Fruit fly (Drosophila melanogaster) whole organism, embryonic: Measurements from ENCODE around the gene RhoGAP19D.
A peak's percentile ranks its signal among the peaks of the same experiment; 100 is the strongest.

Source experiments
- Ada2b ChIP-seq: fragments of 200-800 bp; sonication (Bioruptor generic); IDR thresholded peaks from 2 replicates; pipeline ENCODE4 v1.3.6; 2022; ENCODE audit warnings: missing biosample characterization, missing genetic modification characterization
- Asciz ChIP-seq: fragments of 200-800 bp; sonication (Bioruptor generic); optimal IDR thresholded peaks from 2 replicates; lab custom pipeline; 2017; ENCODE audit warnings: missing biosample characterization, mild to moderate bottlenecking, missing genetic modification characterization, missing genetic modification reagents
- B-H2 ChIP-seq: fragments of 200-800 bp; sonication (Bioruptor generic); optimal IDR thresholded peaks from 2 replicates; lab custom pipeline; 2018; ENCODE audit warnings: missing biosample characterization, mild to moderate bottlenecking, missing genetic modification characterization
- Bteb2 ChIP-seq: fragments of 200-800 bp; sonication (Bioruptor generic); optimal IDR thresholded peaks from 2 replicates; lab custom pipeline; 2016; ENCODE audit warnings: missing biosample characterization, missing genetic modification characterization
- CG10462 ChIP-seq: fragments of 200-800 bp; sonication (Bioruptor generic); optimal IDR thresholded peaks from 2 replicates; lab custom pipeline; 2016; ENCODE audit warnings: missing biosample characterization, missing genetic modification characterization
- CG10565 ChIP-seq: fragments of 200-800 bp; sonication (Bioruptor generic); optimal IDR thresholded peaks from 3 replicates; lab custom pipeline; 2016; ENCODE audit warnings: missing biosample characterization, mild to moderate bottlenecking, missing genetic modification characterization
- CG12071 ChIP-seq: fragments of 200-800 bp; sonication (Bioruptor generic); optimal IDR thresholded peaks from 3 replicates; lab custom pipeline; 2018; ENCODE audit warnings: missing biosample characterization, mild to moderate bottlenecking, missing genetic modification characterization
- CG13424 ChIP-seq: fragments of 200-800 bp; sonication (Bioruptor generic); optimal IDR thresholded peaks from 2 replicates; lab custom pipeline; 2019; ENCODE audit warnings: missing biosample characterization, mild to moderate bottlenecking, missing genetic modification characterization, moderate library complexity
- CG13894 ChIP-seq: fragments of 200-800 bp; sonication (Bioruptor generic); optimal IDR thresholded peaks from 3 replicates; lab custom pipeline; 2018; ENCODE audit warnings: missing biosample characterization, mild to moderate bottlenecking, missing genetic modification characterization, moderate library complexity
- CG14014 ChIP-seq: fragments of 200-800 bp; sonication (Bioruptor generic); IDR thresholded peaks from 2 replicates; pipeline ENCODE4 v1.3.6; 2022; ENCODE audit warnings: missing biosample characterization, missing genetic modification characterization
- CG1602 ChIP-seq: fragments of 200-800 bp; sonication (Bioruptor generic); optimal IDR thresholded peaks from 3 replicates; lab custom pipeline; 2016; ENCODE audit warnings: missing biosample characterization, missing genetic modification characterization
- CG17612 ChIP-seq: fragments of 200-800 bp; sonication (Bioruptor generic); IDR thresholded peaks from 2 replicates; pipeline ENCODE4 v1.3.6; 2022; ENCODE audit warnings: missing biosample characterization, missing genetic modification characterization
- CG17829 ChIP-seq: fragments of 200-800 bp; optimal IDR thresholded peaks from 2 replicates; lab custom pipeline; 2019; ENCODE audit warnings: missing biosample characterization, mild to moderate bottlenecking, missing genetic modification characterization, moderate library complexity
- CG1832 ChIP-seq: fragments of 200-800 bp; sonication (Bioruptor generic); optimal IDR thresholded peaks from 2 replicates; lab custom pipeline; 2017; ENCODE audit warnings: missing biosample characterization, mild to moderate bottlenecking, missing genetic modification characterization, inconsistent platforms
- CG2678 ChIP-seq: fragments of 200-800 bp; sonication (Bioruptor generic); optimal IDR thresholded peaks from 3 replicates; lab custom pipeline; 2019; ENCODE audit warnings: missing biosample characterization, mild to moderate bottlenecking, missing genetic modification characterization, moderate library complexity
- CG30020 ChIP-seq: fragments of 200-800 bp; optimal IDR thresholded peaks from 2 replicates; lab custom pipeline; 2019; ENCODE audit warnings: missing biosample characterization, mild to moderate bottlenecking, missing genetic modification characterization, moderate library complexity
- CG30403 ChIP-seq: fragments of 200-800 bp; sonication (Bioruptor generic); optimal IDR thresholded peaks from 3 replicates; lab custom pipeline; 2016; ENCODE audit warnings: missing biosample characterization, missing genetic modification characterization
- CG30431 ChIP-seq: fragments of 200-800 bp; sonication (Bioruptor generic); optimal IDR thresholded peaks from 2 replicates; lab custom pipeline; 2017; ENCODE audit warnings: missing biosample characterization, missing genetic modification characterization
- CG34224 ChIP-seq: fragments of 200-800 bp; sonication (Bioruptor generic); IDR thresholded peaks from 3 replicates; pipeline ENCODE4 v1.3.6; 2022; ENCODE audit warnings: missing biosample characterization, missing genetic modification characterization; ENCODE audit not compliant: partially characterized antibody
- CG4707 ChIP-seq: fragments of 200-800 bp; sonication (Bioruptor generic); optimal IDR thresholded peaks from 2 replicates; lab custom pipeline; 2018; ENCODE audit warnings: missing biosample characterization, mild to moderate bottlenecking, missing genetic modification characterization, moderate library complexity
- CG7839 ChIP-seq: fragments of 200-800 bp; sonication (Bioruptor generic); optimal IDR thresholded peaks from 3 replicates; lab custom pipeline; 2018; ENCODE audit warnings: missing biosample characterization, mild to moderate bottlenecking, missing genetic modification characterization, moderate library complexity
- CG7928 ChIP-seq: fragments of 200-800 bp; sonication (Bioruptor generic); optimal IDR thresholded peaks from 2 replicates; lab custom pipeline; 2017; ENCODE audit warnings: missing biosample characterization, mild to moderate bottlenecking, missing genetic modification characterization
- CG9932 ChIP-seq: fragments of 200-800 bp; sonication (Bioruptor generic); IDR thresholded peaks from 2 replicates; pipeline ENCODE4 v1.3.6; 2022; ENCODE audit warnings: missing biosample characterization, missing genetic modification characterization
- CkIIα-i1 ChIP-seq: fragments of 200-800 bp; sonication (Bioruptor generic); IDR thresholded peaks from 2 replicates; pipeline ENCODE4 v1.3.6; 2022; ENCODE audit warnings: missing biosample characterization, missing genetic modification characterization
- E2f1 ChIP-seq: fragments of 200-800 bp; sonication (Bioruptor generic); IDR thresholded peaks from 2 replicates; pipeline ENCODE4 v1.3.6; 2022; ENCODE audit warnings: missing biosample characterization, missing genetic modification characterization
- HLH3B ChIP-seq: fragments of 200-800 bp; sonication (Bioruptor generic); IDR thresholded peaks from 2 replicates; pipeline ENCODE4 v1.3.6; 2022; ENCODE audit warnings: missing biosample characterization, missing genetic modification characterization
- Hsf ChIP-seq: fragments of 200-800 bp; sonication (Bioruptor generic); optimal IDR thresholded peaks from 3 replicates; lab custom pipeline; 2016; ENCODE audit warnings: missing biosample characterization, missing genetic modification characterization
- Lhr ChIP-seq: fragments of 200-800 bp; sonication (Bioruptor generic); optimal IDR thresholded peaks from 3 replicates; lab custom pipeline; 2017; ENCODE audit warnings: mild to moderate bottlenecking, missing biosample characterization, missing genetic modification reagents, missing genetic modification characterization
- Lim3 ChIP-seq: fragments of 200-800 bp; sonication (Bioruptor generic); IDR thresholded peaks from 2 replicates; pipeline ENCODE4 v1.3.6; 2022; ENCODE audit warnings: missing biosample characterization, missing genetic modification characterization
- MTF-1 ChIP-seq: fragments of 200-800 bp; sonication (Bioruptor generic); optimal IDR thresholded peaks from 2 replicates; lab custom pipeline; 2018; ENCODE audit warnings: missing biosample characterization, mild to moderate bottlenecking, missing genetic modification characterization, borderline replicate concordance
- Meics ChIP-seq: fragments of 200-800 bp; sonication (Bioruptor generic); optimal IDR thresholded peaks from 2 replicates; lab custom pipeline; 2017; ENCODE audit warnings: missing biosample characterization, mild to moderate bottlenecking, missing genetic modification characterization
- NK7.1 ChIP-seq: fragments of 200-800 bp; sonication (Bioruptor generic); optimal IDR thresholded peaks from 3 replicates; lab custom pipeline; 2016; ENCODE audit warnings: missing biosample characterization, missing genetic modification characterization
- Ptx1 ChIP-seq: fragments of 200-800 bp; sonication (Bioruptor generic); IDR thresholded peaks from 2 replicates; pipeline ENCODE4 v1.3.6; 2022; ENCODE audit warnings: missing biosample characterization, missing genetic modification characterization
- Rfx ChIP-seq: fragments of 200-800 bp; sonication (Bioruptor generic); IDR thresholded peaks from 2 replicates; pipeline ENCODE4 v1.3.6; 2022; ENCODE audit warnings: missing biosample characterization, missing genetic modification characterization
- Scr ChIP-seq: fragments of 200-800 bp; sonication (Bioruptor generic); IDR thresholded peaks from 2 replicates; pipeline ENCODE4 v1.3.6; 2022; ENCODE audit warnings: missing biosample characterization, missing genetic modification characterization; ENCODE audit not compliant: partially characterized antibody
- Sox102F ChIP-seq: fragments of 200-800 bp; sonication (Bioruptor generic); optimal IDR thresholded peaks from 2 replicates; lab custom pipeline; 2018; ENCODE audit warnings: missing biosample characterization, mild to moderate bottlenecking, missing genetic modification characterization, moderate library complexity
- Spps ChIP-seq: fragments of 200-800 bp; sonication (Bioruptor generic); optimal IDR thresholded peaks from 2 replicates; lab custom pipeline; 2018; ENCODE audit warnings: missing biosample characterization, mild to moderate bottlenecking, missing genetic modification characterization
- TFAM ChIP-seq: fragments of 200-800 bp; sonication (Bioruptor generic); optimal IDR thresholded peaks from 2 replicates; lab custom pipeline; 2017; ENCODE audit warnings: missing biosample characterization, missing genetic modification characterization, inconsistent platforms
- Vsx1 ChIP-seq: fragments of 200-800 bp; sonication (Bioruptor generic); optimal IDR thresholded peaks from 2 replicates; lab custom pipeline; 2017; ENCODE audit warnings: missing biosample characterization, mild to moderate bottlenecking, missing genetic modification characterization, missing genetic modification reagents
- dm ChIP-seq: fragments of 200-800 bp; sonication (Bioruptor generic); optimal IDR thresholded peaks from 3 replicates; lab custom pipeline; 2016; ENCODE audit warnings: missing biosample characterization, missing genetic modification characterization
- dmrt99B ChIP-seq: fragments of 200-800 bp; sonication (Bioruptor generic); optimal IDR thresholded peaks from 2 replicates; lab custom pipeline; 2018; ENCODE audit warnings: missing biosample characterization, mild to moderate bottlenecking, missing genetic modification characterization, moderate library complexity
- en ChIP-seq: fragments of 200-800 bp; sonication (Bioruptor generic); optimal IDR thresholded peaks from 2 replicates; lab custom pipeline; 2016; ENCODE audit warnings: missing biosample characterization, missing genetic modification characterization
- ham ChIP-seq: fragments of 200-800 bp; sonication (Bioruptor generic); IDR thresholded peaks from 2 replicates; pipeline ENCODE4 v1.3.6; 2022; ENCODE audit warnings: missing biosample characterization, missing genetic modification characterization
- hkb ChIP-seq, 2 experiments: fragments of 200-800 bp in 1 of 2; fragments of >200 bp in 1 of 2; sonication (Bioruptor generic) in 1 of 2; IDR thresholded peaks in 1 of 2; optimal IDR thresholded peaks in 1 of 2; 2 replicates each; pipeline versions ENCODE4 v1.3.6 to Lab custom; 2017 to 2022; ENCODE audit warnings: missing biosample characterization in 1 of 2, missing genetic modification characterization in 1 of 2
- klu ChIP-seq: fragments of 200-800 bp; sonication (Bioruptor generic); IDR thresholded peaks from 2 replicates; pipeline ENCODE4 v1.3.6; 2022; ENCODE audit warnings: missing biosample characterization, missing genetic modification characterization
- ro ChIP-seq: fragments of 200-800 bp; sonication (Bioruptor generic); IDR thresholded peaks from 2 replicates; pipeline ENCODE4 v1.3.6; 2022; ENCODE audit warnings: missing biosample characterization, missing genetic modification characterization
- shn ChIP-seq: fragments of 200-800 bp; sonication (Bioruptor generic); optimal IDR thresholded peaks from 3 replicates; lab custom pipeline; 2016; ENCODE audit warnings: missing biosample characterization, missing genetic modification characterization
- tx ChIP-seq: fragments of 200-800 bp; sonication (Bioruptor generic); optimal IDR thresholded peaks from 2 replicates; lab custom pipeline; 2016; ENCODE audit warnings: missing biosample characterization, missing genetic modification characterization
- wek ChIP-seq: fragments of 200-800 bp; sonication (Bioruptor generic); optimal IDR thresholded peaks from 3 replicates; lab custom pipeline; 2018; ENCODE audit warnings: missing biosample characterization, mild to moderate bottlenecking, missing genetic modification characterization, moderate library complexity

RhoGAP19D gene

DNA sequence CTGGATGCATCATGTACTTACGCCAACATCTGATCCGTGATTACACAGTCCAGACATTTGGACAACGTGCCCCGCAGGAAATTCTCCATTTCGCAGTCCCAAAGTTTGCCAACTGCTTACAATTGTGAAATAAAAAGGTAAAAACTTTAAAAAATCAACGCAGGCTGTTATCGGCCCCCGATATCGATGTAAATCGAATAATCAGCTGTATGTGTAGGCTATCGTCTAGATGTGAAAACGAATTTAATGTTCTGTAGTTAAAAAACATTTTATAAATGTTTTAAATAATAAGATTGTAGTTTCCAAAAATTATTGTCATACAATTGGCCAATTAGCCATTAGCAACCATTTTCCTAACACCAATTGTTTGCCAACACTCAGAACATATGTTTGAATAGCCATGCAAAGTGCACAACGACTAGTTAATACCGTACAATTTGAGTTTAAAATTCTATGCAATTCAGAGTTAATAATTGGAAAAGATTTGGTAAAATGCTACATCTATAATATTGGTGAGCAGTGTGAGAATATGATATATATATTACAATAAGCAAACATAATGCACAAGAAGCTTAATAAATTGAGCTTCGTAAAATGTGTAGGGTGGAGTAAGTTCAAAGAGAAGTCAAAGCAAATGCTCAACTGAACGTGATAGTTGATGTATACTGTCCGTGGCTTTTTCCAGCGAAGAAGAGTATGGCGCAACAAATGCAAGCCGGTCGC lies 80.9 kb downstream of the RhoGAP19D start, which contains the start of the genes CG11710 and mal (continued):
- TF ChIP-seq MTF-1 (GFP tag; lab: Kevin White, UChicago) (no peak), Scr (peak; percentile 53), HLH3B (GFP tag; lab: Robert Waterston, UW) (peak; percentile 77), Ada2b (GFP tag; lab: Robert Waterston, UW) (peak; percentile 73), CG13424 (tag; lab: Kevin White, UChicago) (peak; percentile 88), CG10565 (GFP tag; lab: Kevin White, UChicago) (no peak), CG2678 (tag; lab: Kevin White, UChicago) (peak; percentile 91), CG7928 (peak; percentile 37), Spps (tag; lab: Kevin White, UChicago) (peak; percentile 52), CG17829 (peak; percentile 82), CG17612 (GFP tag; lab: Robert Waterston, UW) (no peak), Vsx1 (GFP tag; lab: Kevin White, UChicago) (no peak), E2f1 (GFP tag; lab: Robert Waterston, UW) (peak; percentile 73), CG34224 (GFP tag; lab: Robert Waterston, UW) (peak; percentile 51; the same call in 1 of the 3 replicates), CG13894 (tag; lab: Kevin White, UChicago) (peak; percentile 83), CG4707 (peak; percentile 41), ro (GFP tag; lab: Robert Waterston, UW) (no peak), Bteb2 (GFP tag; lab: Kevin White, UChicago) (peak; percentile 47), Lim3 (GFP tag; lab: Robert Waterston, UW) (no peak), Asciz (GFP tag; lab: Kevin White, UChicago) (no peak), CkIIα-i1 (GFP tag; lab: Robert Waterston, UW) (no peak), CG30431 (GFP tag; lab: Kevin White, UChicago) (no peak), Rfx (GFP tag; lab: Robert Waterston, UW) (peak; percentile 84), klu (peak; percentile 80), hkb (optimal IDR thresholded peaks at IDR 0.05; lab: Kevin White, UChicago) (no peak), hkb (GFP tag; IDR thresholded peaks at IDR 0.05; lab: Robert Waterston, UW) (peak; percentile 63), B-H2 (GFP tag; lab: Kevin White, UChicago) (peak; percentile 68), CG12071 (GFP tag; lab: Kevin White, UChicago) (no peak), Hsf (GFP tag; lab: Kevin White, UChicago) (peak; percentile 80), CG10462 (GFP tag; lab: Kevin White, UChicago) (peak; percentile 43), Meics (peak; percentile 85), CG1832 (GFP tag; lab: Kevin White, UChicago) (no peak), NK7.1 (peak; percentile 73), CG9932 (GFP tag; lab: Robert Waterston, UW) (peak; percentile 78), tx (peak; percentile 39), CG7839 (tag; lab: Kevin White, UChicago) (peak; percentile 90), wek (GFP tag; lab: Kevin White, UChicago) (no peak), CG1602 (GFP tag; lab: Kevin White, UChicago) (peak; percentile 52), ham (GFP tag; lab: Robert Waterston, UW) (no peak), Lhr (no peak), Ptx1 (GFP tag; lab: Robert Waterston, UW) (peak; percentile 78), TFAM (GFP tag; lab: Kevin White, UChicago) (no peak), dmrt99B (tag; lab: Kevin White, UChicago) (peak; percentile 87), CG30020 (tag; lab: Kevin White, UChicago) (peak; percentile 47), en (peak; percentile 72), CG30403 (GFP tag; lab: Kevin White, UChicago) (peak; percentile 83), Sox102F (GFP tag; lab: Kevin White, UChicago) (no peak), CG14014 (peak; percentile 79), dm (GFP tag; lab: Kevin White, UChicago) (peak; percentile 15), shn (peak; percentile 30)
